Worm (Caenorhabditis elegans): ENCODE results near the gene M7.7.

- TF ChIP-seq klf-2 (GFP tag; conservative IDR thresholded peaks at IDR 0.05) = 0 out of 2 replicates have a peak, but pooled peaks have one; percentile 26
- no peak for TF ChIP-seq T22C8.4 (GFP tag; IDR thresholded peaks at IDR 0.05)
- TF ChIP-seq flt-1 (GFP tag; IDR thresholded peaks at IDR 0.05) = peak; percentile 72; the same call in 1 of the 2 replicates
- no peak for TF ChIP-seq ref-1 (GFP tag; conservative IDR thresholded peaks at IDR 0.05)
- TF ChIP-seq cog-1 (tag; optimal IDR thresholded peaks at IDR 0.05) = peak; percentile 90
Observed at ce11 chrIV:11118837-11119491, 29.3 kb downstream of the M7.7 start, which contains the start of the genes imp-2 and enpl-1.

Data from whole organism, midembryonic.